Worm (Caenorhabditis elegans): ENCODE data around the gene del-7.

Gene del-7

ce11 chrIV:7796432-7797113 lies 36.4 kb downstream of the del-7 start, which contains the start of gene sgo-1 (continued):
- TF ChIP-seq F55B11.4 (tag; optimal IDR thresholded peaks at IDR 0.05; ENCODE audit: borderline replicate concordance, insufficient read depth) = no peak
- TF ChIP-seq hsf-1 (GFP tag; IDR thresholded peaks at IDR 0.05) = peak; percentile 92
- peak; percentile 91 for TF ChIP-seq dox-1 (GFP tag; IDR thresholded peaks at IDR 0.05)
- TF ChIP-seq attf-3 (GFP tag; conservative IDR thresholded peaks at IDR 0.05) = peak; percentile 41; the same call in 1 of the 2 replicates
- TF ChIP-seq F37B4.10 (GFP tag; IDR thresholded peaks at IDR 0.05) = no peak
- TF ChIP-seq F33H1.4 (GFP tag; IDR thresholded peaks at IDR 0.05) = peak; percentile 100
- TF ChIP-seq cebp-1 (GFP tag; IDR thresholded peaks at IDR 0.05) = peak; percentile 35; the same call in 1 of the 2 replicates
- no peak for TF ChIP-seq cebp-1 (tag; optimal IDR thresholded peaks at IDR 0.05)
- no peak for TF ChIP-seq ztf-6 (GFP tag; IDR thresholded peaks at IDR 0.05)
- TF ChIP-seq lin-26 (GFP tag; IDR thresholded peaks at IDR 0.05) = no peak
- no peak for TF ChIP-seq nhr-90 (tag; optimal IDR thresholded peaks at IDR 0.05)
- TF ChIP-seq ceh-100 (GFP tag; IDR thresholded peaks at IDR 0.05) = peak; percentile 66; the same call in 1 of the 2 replicates
- no peak for TF ChIP-seq nfya-1 (tag; optimal IDR thresholded peaks at IDR 0.05; ENCODE audit: borderline replicate concordance, insufficient read depth)
- peak; percentile 95 for TF ChIP-seq dpl-1 (GFP tag; optimal IDR thresholded peaks at IDR 0.05)
- TF ChIP-seq B0019.2 (GFP tag; conservative IDR thresholded peaks at IDR 0.05) = peak; percentile 90
- peak; percentile 98 for TF ChIP-seq Y95B8A.8 (GFP tag; IDR thresholded peaks at IDR 0.05)
- TF ChIP-seq Y53G8AR.9 (GFP tag; conservative IDR thresholded peaks at IDR 0.05) = peak; percentile 90
- TF ChIP-seq F39B2.1 (GFP tag; IDR thresholded peaks at IDR 0.05) = 0 out of 2 replicates have a peak, but pooled peaks have one; percentile 62
- peak; percentile 85 for TF ChIP-seq F49E8.2 (tag; optimal IDR thresholded peaks at IDR 0.05; ENCODE audit: insufficient read depth)
- TF ChIP-seq hrde-1 (tag; optimal IDR thresholded peaks at IDR 0.05; ENCODE audit: borderline replicate concordance) = peak; percentile 69
- peak; percentile 70 for TF ChIP-seq athp-1 (tag; optimal IDR thresholded peaks at IDR 0.05)
- TF ChIP-seq F10E7.11 (tag; optimal IDR thresholded peaks at IDR 0.05) = no peak
- peak; percentile 100 for TF ChIP-seq efl-1 (GFP tag; optimal IDR thresholded peaks at IDR 0.05)
- peak; percentile 73; the same call in 1 of the 2 replicates for TF ChIP-seq ztf-28 (GFP tag; IDR thresholded peaks at IDR 0.05)
- no peak for TF ChIP-seq sdz-38 (tag; optimal IDR thresholded peaks at IDR 0.05)
- TF ChIP-seq tbp1 (GFP tag; optimal IDR thresholded peaks at IDR 0.05) = peak; percentile 67
- TF ChIP-seq lin-54 (GFP tag; optimal IDR thresholded peaks at IDR 0.05) = peak; percentile 91
- peak; percentile 78 for TF ChIP-seq mcd-1 (GFP tag; IDR thresholded peaks at IDR 0.05)
- peak; percentile 88 for TF ChIP-seq C17E4.6 (GFP tag; IDR thresholded peaks at IDR 0.05)
- no peak for TF ChIP-seq akir-1 (GFP tag; optimal IDR thresholded peaks at IDR 0.05)
- peak; percentile 85 for TF ChIP-seq snpc-1.3 (tag; optimal IDR thresholded peaks at IDR 0.05; ENCODE audit: insufficient read depth)

ce11 chrIV:7800338-7800737 lies 40.1 kb downstream of the del-7 start:
- TF ChIP-seq cebp-2 (GFP tag; IDR thresholded peaks at IDR 0.05) (no peak), hmg-20 (GFP tag; IDR thresholded peaks at IDR 0.05) (peak; percentile 32; the same call in 1 of the 2 replicates), T26A5.8 (tag; optimal IDR thresholded peaks at IDR 0.05) (peak; percentile 20), madf-3 (GFP tag; IDR thresholded peaks at IDR 0.05) (0 out of 2 replicates have a peak, but pooled peaks have one; percentile 60), efl-1 (GFP tag; optimal IDR thresholded peaks at IDR 0.05) (peak; percentile 41), ceh-27 (GFP tag; optimal IDR thresholded peaks at IDR 0.05) (no peak), B0336.3 (GFP tag; IDR thresholded peaks at IDR 0.05) (peak; percentile 69; the same call in 1 of the 2 replicates), dox-1 (GFP tag; IDR thresholded peaks at IDR 0.05) (no peak), xnd-1 (tag; optimal IDR thresholded peaks at IDR 0.05) (peak; percentile 32), attf-6 (GFP tag; IDR thresholded peaks at IDR 0.05) (peak; percentile 82), ZK185.1 (tag; optimal IDR thresholded peaks at IDR 0.05; ENCODE audit: poor library complexity, severe bottlenecking) (no peak), snpc-3.4 (tag; optimal IDR thresholded peaks at IDR 0.05) (peak; percentile 45), snpc-1.3 (tag; optimal IDR thresholded peaks at IDR 0.05; ENCODE audit: insufficient read depth) (peak; percentile 41), lin-26 (GFP tag; IDR thresholded peaks at IDR 0.05) (peak; percentile 66), unc-130 (GFP tag; optimal IDR thresholded peaks at IDR 0.05) (peak; percentile 63), Y56A3A.18 (GFP tag; IDR thresholded peaks at IDR 0.05) (0 out of 2 replicates have a peak, but pooled peaks have one; percentile 47), fkh-3 (tag; optimal IDR thresholded peaks at IDR 0.05) (peak; percentile 65), Y79H2A.3 (GFP tag; conservative IDR thresholded peaks at IDR 0.05) (0 out of 2 replicates have a peak, but pooled peaks have one; percentile 28), him-1 (tag; optimal IDR thresholded peaks at IDR 0.05) (peak; percentile 24)
